Worm (Caenorhabditis elegans) whole organism, late embryonic: ENCODE data around the gene F41E6.17.

Experiments
- C08G9.2 ChIP-seq: sonication (generic microtip); optimal IDR thresholded peaks from 2 replicates; lab custom pipeline; 2016; ENCODE audit warnings: mild to moderate bottlenecking, missing genetic modification characterization, moderate library complexity, missing compliant biosample characterization
- K09A11.1 ChIP-seq: sonication (generic microtip); optimal IDR thresholded peaks from 2 replicates; lab custom pipeline; 2017; ENCODE audit warnings: antibody characterized with exemption, mild to moderate bottlenecking, missing genetic modification characterization, missing compliant biosample characterization; ENCODE audit not compliant: insufficient read depth
- T23F11.4 ChIP-seq: fragments of 200-800 bp; sonication (Bioruptor generic); optimal IDR thresholded peaks from 2 replicates; lab custom pipeline; 2018; ENCODE audit warnings: mild to moderate bottlenecking, missing genetic modification characterization, missing compliant biosample characterization
- ahr-1 ChIP-seq: sonication (generic microtip); optimal IDR thresholded peaks from 2 replicates; lab custom pipeline; 2016; ENCODE audit warnings: missing genetic modification characterization, missing compliant biosample characterization
- ama-1 ChIP-seq: fragments of 150-350 bp; optimal IDR thresholded peaks from 2 replicates; lab custom pipeline; 2014
- ceh-31 ChIP-seq: sonication (generic microtip); optimal IDR thresholded peaks from 2 replicates; lab custom pipeline; 2016; ENCODE audit warnings: missing genetic modification characterization, missing compliant biosample characterization
- ceh-45 ChIP-seq: fragments of 200-800 bp; sonication (Bioruptor generic); IDR thresholded peaks from 2 replicates; pipeline ENCODE4 v1.3.6; 2022; ENCODE audit warnings: missing genetic modification reagents, missing genetic modification characterization, missing compliant biosample characterization
- ceh-48 ChIP-seq: sonication (generic microtip); optimal IDR thresholded peaks from 2 replicates; lab custom pipeline; 2016; ENCODE audit warnings: missing genetic modification characterization, inconsistent platforms, missing compliant biosample characterization
- ceh-9 ChIP-seq: sonication (generic microtip); optimal IDR thresholded peaks from 2 replicates; lab custom pipeline; 2016; ENCODE audit warnings: mild to moderate bottlenecking, missing genetic modification characterization, inconsistent platforms, missing compliant biosample characterization
- che-1 ChIP-seq: sonication (generic microtip); optimal IDR thresholded peaks from 2 replicates; lab custom pipeline; 2016; ENCODE audit warnings: mild to moderate bottlenecking, missing genetic modification characterization, missing compliant biosample characterization
- dmd-4 ChIP-seq: sonication (generic microtip); optimal IDR thresholded peaks from 2 replicates; lab custom pipeline; 2016; ENCODE audit warnings: borderline replicate concordance, missing genetic modification characterization, missing compliant biosample characterization
- elt-2 ChIP-seq: sonication (generic microtip); optimal IDR thresholded peaks from 2 replicates; lab custom pipeline; 2016; ENCODE audit warnings: missing genetic modification reagents, missing genetic modification characterization, missing compliant biosample characterization
- ets-4 ChIP-seq: sonication (generic microtip); optimal IDR thresholded peaks from 2 replicates; lab custom pipeline; 2016; ENCODE audit warnings: missing genetic modification characterization, missing compliant biosample characterization
- eyg-1 ChIP-seq: sonication (generic microtip); optimal IDR thresholded peaks from 2 replicates; lab custom pipeline; 2016; ENCODE audit warnings: missing genotype, missing genetic modification characterization, missing compliant biosample characterization
- fkh-10 ChIP-seq: fragments of 150-350 bp; optimal IDR thresholded peaks from 2 replicates; lab custom pipeline; 2014; ENCODE audit warnings: missing biosample characterization, missing genetic modification reagents, missing genetic modification characterization
- hlh-13 ChIP-seq: fragments of 200-800 bp; sonication (Bioruptor generic); optimal IDR thresholded peaks from 2 replicates; lab custom pipeline; 2018; ENCODE audit warnings: mild to moderate bottlenecking, missing genetic modification characterization, missing compliant biosample characterization
- hlh-15 ChIP-seq: sonication (generic microtip); optimal IDR thresholded peaks from 2 replicates; lab custom pipeline; 2016; ENCODE audit warnings: missing genetic modification characterization, missing compliant biosample characterization
- hlh-30 ChIP-seq: sonication (generic microtip); optimal IDR thresholded peaks from 2 replicates; lab custom pipeline; 2017; ENCODE audit warnings: antibody characterized with exemption, missing genetic modification characterization, missing compliant biosample characterization; ENCODE audit not compliant: insufficient read depth
- hlh-6 ChIP-seq: sonication (generic microtip); optimal IDR thresholded peaks from 2 replicates; lab custom pipeline; 2016; ENCODE audit warnings: missing genotype, missing genetic modification characterization, missing compliant biosample characterization
- hlh-8 ChIP-seq: sonication (generic microtip); optimal IDR thresholded peaks from 2 replicates; lab custom pipeline; 2016; ENCODE audit warnings: missing genotype, missing genetic modification characterization, missing compliant biosample characterization
- lim-6 ChIP-seq: sonication (generic microtip); optimal IDR thresholded peaks from 2 replicates; lab custom pipeline; 2016; ENCODE audit warnings: missing genetic modification characterization, missing compliant biosample characterization
- lin-11 ChIP-seq: fragments of 200-800 bp; sonication (Bioruptor generic); optimal IDR thresholded peaks from 2 replicates; lab custom pipeline; 2018; ENCODE audit warnings: mild to moderate bottlenecking, missing genetic modification characterization, missing compliant biosample characterization
- mec-3 ChIP-seq: sonication (generic microtip); optimal IDR thresholded peaks from 2 replicates; lab custom pipeline; 2016; ENCODE audit warnings: borderline replicate concordance, missing genetic modification characterization, missing compliant biosample characterization
- npax-4 ChIP-seq: sonication (generic microtip); optimal IDR thresholded peaks from 2 replicates; lab custom pipeline; 2016; ENCODE audit warnings: missing genetic modification characterization, missing compliant biosample characterization
- pat-9 ChIP-seq: fragments of 200-800 bp; sonication (Bioruptor generic); optimal IDR thresholded peaks from 2 replicates; lab custom pipeline; 2018; ENCODE audit warnings: mild to moderate bottlenecking, missing genetic modification characterization, moderate library complexity, missing compliant biosample characterization
- pax-1 ChIP-seq: fragments of 150-350 bp; optimal IDR thresholded peaks from 2 replicates; lab custom pipeline; 2014; ENCODE audit warnings: missing biosample characterization, missing genetic modification characterization
- pha-2 ChIP-seq: sonication (generic microtip); optimal IDR thresholded peaks from 2 replicates; lab custom pipeline; 2017; ENCODE audit warnings: mild to moderate bottlenecking, missing genetic modification characterization, missing compliant biosample characterization
- pqm-1 ChIP-seq: sonication (generic microtip); optimal IDR thresholded peaks from 2 replicates; lab custom pipeline; 2016; ENCODE audit warnings: missing genetic modification characterization, missing compliant biosample characterization
- pros-1 ChIP-seq: fragments of 150-350 bp; optimal IDR thresholded peaks from 2 replicates; lab custom pipeline; 2014; ENCODE audit warnings: missing biosample characterization, missing genetic modification reagents, missing genetic modification characterization
- ref-2 ChIP-seq: sonication (generic microtip); optimal IDR thresholded peaks from 2 replicates; lab custom pipeline; 2016; ENCODE audit warnings: missing genetic modification characterization, missing compliant biosample characterization
- rnt-1 ChIP-seq: sonication (generic microtip); optimal IDR thresholded peaks from 2 replicates; lab custom pipeline; 2016; ENCODE audit warnings: missing genetic modification characterization, missing compliant biosample characterization
- sox-4 ChIP-seq: sonication (generic microtip); optimal IDR thresholded peaks from 2 replicates; lab custom pipeline; 2017; ENCODE audit warnings: mild to moderate bottlenecking, missing genetic modification characterization, inconsistent platforms, missing compliant biosample characterization
- tbx-2 ChIP-seq: sonication (generic microtip); optimal IDR thresholded peaks from 2 replicates; lab custom pipeline; 2016; ENCODE audit warnings: missing genetic modification characterization, missing compliant biosample characterization
- tbx-7 ChIP-seq: sonication (generic microtip); optimal IDR thresholded peaks from 2 replicates; lab custom pipeline; 2016; ENCODE audit warnings: missing genotype, missing genetic modification characterization, missing compliant biosample characterization
- ttx-3 ChIP-seq: sonication (generic microtip); optimal IDR thresholded peaks from 2 replicates; lab custom pipeline; 2016; ENCODE audit warnings: missing genetic modification reagents, missing genetic modification characterization, missing compliant biosample characterization
- unc-55 ChIP-seq: sonication (generic microtip); optimal IDR thresholded peaks from 2 replicates; lab custom pipeline; 2017; ENCODE audit warnings: missing biosample characterization, missing genetic modification reagents, missing genetic modification characterization
- zip-5 ChIP-seq: sonication (generic microtip); optimal IDR thresholded peaks from 2 replicates; lab custom pipeline; 2016; ENCODE audit warnings: missing genetic modification characterization, missing compliant biosample characterization
- ztf-16 ChIP-seq: sonication (generic microtip); optimal IDR thresholded peaks from 2 replicates; lab custom pipeline; 2017; ENCODE audit warnings: missing genetic modification characterization, missing compliant biosample characterization

Gene F41E6.17

ce11 chrV:8621213-8621612, 2.7 kb upstream of the F41E6.17 start, which contains the start of gene idpc-2:
Gene idpc-2, minus strand, starts transcription at chrV:8621313.
- TF ChIP-seq npax-4 (tag; lab: Kevin White, UChicago) (no peak), rnt-1 (tag; lab: Kevin White, UChicago) (no peak), zip-5 (tag; lab: Kevin White, UChicago) (no peak), tbx-7 (tag; lab: Kevin White, UChicago) (no peak), elt-2 (tag; lab: Kevin White, UChicago) (no peak), ets-4 (tag; lab: Kevin White, UChicago) (no peak), hlh-13 (GFP tag; lab: Kevin White, UChicago) (no peak), lim-6 (tag; lab: Kevin White, UChicago) (no peak), hlh-8 (tag; lab: Kevin White, UChicago) (no peak), ceh-9 (no peak), pax-1 (tag; lab: Kevin White, UChicago) (no peak), mec-3 (tag; lab: Kevin White, UChicago) (no peak), ahr-1 (tag; lab: Kevin White, UChicago) (no peak), eyg-1 (tag; lab: Kevin White, UChicago) (no peak), ztf-16 (tag; lab: Kevin White, UChicago) (no peak)

- TF ChIP-seq ahr-1 (tag; lab: Kevin White, UChicago) (no peak), hlh-13 (GFP tag; lab: Kevin White, UChicago) (no peak), pros-1 (no peak), ceh-48 (tag; lab: Kevin White, UChicago) (no peak), T23F11.4 (no peak), ceh-31 (tag; lab: Kevin White, UChicago) (no peak), mec-3 (tag; lab: Kevin White, UChicago) (no peak), K09A11.1 (tag; lab: Kevin White, UChicago) (no peak), fkh-10 (GFP tag; lab: Kevin White, UChicago) (no peak), pat-9 (tag; lab: Kevin White, UChicago) (no peak), pha-2 (tag; lab: Kevin White, UChicago) (no peak), tbx-2 (tag; lab: Kevin White, UChicago) (no peak), dmd-4 (tag; lab: Kevin White, UChicago) (no peak), rnt-1 (tag; lab: Kevin White, UChicago) (no peak), sox-4 (tag; lab: Kevin White, UChicago) (no peak), hlh-30 (no peak)
These were observed 1.6 kb upstream of the F41E6.17 start, which contains the start of gene F41E6.1 for ce11 chrV:8622314-8622713. Gene F41E6.1, plus strand, starts transcription at chrV:8622614.

ce11 chrV:8626406-8626805, 2.5 kb downstream of the F41E6.17 start:
- TF ChIP-seq che-1 (no peak), lin-11 (tag; lab: Kevin White, UChicago) (no peak), unc-55 (peak; percentile 12)

ce11 chrV:8627580-8627979, 3.7 kb downstream of the F41E6.17 start:
- TF ChIP-seq ttx-3 (tag; lab: Kevin White, UChicago) (no peak), tbx-2 (tag; lab: Kevin White, UChicago) (no peak), eyg-1 (tag; lab: Kevin White, UChicago) (no peak), C08G9.2 (tag; lab: Kevin White, UChicago) (no peak), ceh-45 (GFP tag; lab: Robert Waterston, UW) (no peak)

- no peak for TF ChIP-seq hlh-6 (tag; lab: Kevin White, UChicago)
- no peak for TF ChIP-seq eyg-1 (tag; lab: Kevin White, UChicago)
- TF ChIP-seq hlh-30 = no peak
- no peak for TF ChIP-seq T23F11.4
- TF ChIP-seq ztf-16 (tag; lab: Kevin White, UChicago) = no peak
- no peak for TF ChIP-seq ref-2
- no peak for TF ChIP-seq pqm-1
- TF ChIP-seq ets-4 (tag; lab: Kevin White, UChicago) = no peak
- TF ChIP-seq hlh-15 (tag; lab: Kevin White, UChicago) = no peak
- TF ChIP-seq pros-1 = no peak
- TF ChIP-seq ama-1 = no peak
These were observed 5.1 kb downstream of the F41E6.17 start, which contains the start of gene F41E6.12 for ce11 chrV:8629029-8629428. Gene F41E6.12, minus strand, starts transcription at chrV:8629129.
